Fruit fly (Drosophila melanogaster): ENCODE results near the gene CG12091.

Gene CG12091

DNA sequence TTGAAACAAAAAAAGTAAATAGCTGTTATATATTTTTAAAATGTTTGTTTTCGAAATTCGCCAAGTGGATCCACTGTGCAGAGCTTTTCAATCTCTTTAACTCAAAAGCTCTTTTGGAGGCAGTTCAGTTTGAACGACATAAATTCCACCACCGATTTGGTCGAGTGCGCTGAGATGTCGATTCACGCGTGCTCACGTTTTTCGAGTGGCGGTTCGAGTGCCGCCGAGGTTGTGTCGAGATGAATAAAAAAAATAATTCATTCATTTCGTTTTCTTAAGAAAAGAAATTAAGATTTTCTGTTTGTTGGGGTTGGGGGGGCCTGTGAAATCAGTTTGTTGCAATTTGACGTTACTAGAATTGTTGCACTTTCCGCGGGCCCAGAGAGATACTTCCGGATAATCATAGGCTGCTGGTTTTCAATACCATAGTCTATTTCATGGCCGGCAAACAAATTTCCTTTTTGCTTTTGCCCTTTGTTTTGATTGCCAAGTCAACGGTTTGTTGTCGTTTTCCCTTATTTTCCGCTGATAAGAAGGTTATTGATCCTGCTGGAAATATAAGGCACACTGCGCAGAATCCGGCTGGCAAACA lies 47.9 kb downstream of the CG12091 start:
- TF ChIP-seq N (GFP tag; optimal IDR thresholded peaks at IDR 0.05) (no peak), rgr (GFP tag; optimal IDR thresholded peaks at IDR 0.05) (no peak), foxo (GFP tag; optimal IDR thresholded peaks at IDR 0.05) (peak in 1 of 2 experiments; percentile 0), br (GFP tag; optimal IDR thresholded peaks at IDR 0.05) (peak; percentile 17), sv (GFP tag; optimal IDR thresholded peaks at IDR 0.05) (no peak), ey (GFP tag; optimal IDR thresholded peaks at IDR 0.05) (no peak), pan (optimal IDR thresholded peaks at IDR 0.05) (no peak), Hr78 (GFP tag; optimal IDR thresholded peaks at IDR 0.05) (no peak), dsf (GFP tag; optimal IDR thresholded peaks at IDR 0.05; ENCODE audit: borderline replicate concordance) (no peak), psq (GFP tag; optimal IDR thresholded peaks at IDR 0.05) (peak; percentile 0), CrebA (GFP tag; optimal IDR thresholded peaks at IDR 0.05; ENCODE audit: borderline replicate concordance) (no peak), Jra (GFP tag; optimal IDR thresholded peaks at IDR 0.05) (no peak), Sp1 (GFP tag; optimal IDR thresholded peaks at IDR 0.05) (no peak), jim (GFP tag; optimal IDR thresholded peaks at IDR 0.05) (no peak)
